Fruit fly (Drosophila melanogaster) whole organism, embryonic: Measurements from ENCODE around the gene CG1024.

Experiments used
- CG10565 ChIP-seq: fragments of 200-800 bp; sonication (Bioruptor generic); optimal IDR thresholded peaks from 3 replicates; lab custom pipeline; 2016; ENCODE audit warnings: missing biosample characterization, mild to moderate bottlenecking, missing genetic modification characterization
- CG11247 ChIP-seq: fragments of 200-800 bp; sonication (Bioruptor generic); IDR thresholded peaks from 2 replicates; pipeline ENCODE4 v1.3.6; 2022; ENCODE audit warnings: missing biosample characterization, missing genetic modification characterization
- CG11560 ChIP-seq: fragments of 200-800 bp; sonication (Bioruptor generic); IDR thresholded peaks from 3 replicates; pipeline ENCODE4 v1.3.6; 2022; ENCODE audit warnings: missing biosample characterization, missing genetic modification characterization
- CG12071 ChIP-seq: fragments of 200-800 bp; sonication (Bioruptor generic); optimal IDR thresholded peaks from 3 replicates; lab custom pipeline; 2018; ENCODE audit warnings: missing biosample characterization, mild to moderate bottlenecking, missing genetic modification characterization
- CG12155 ChIP-seq: fragments of 200-800 bp; sonication (Bioruptor generic); optimal IDR thresholded peaks from 3 replicates; lab custom pipeline; 2016; ENCODE audit warnings: missing biosample characterization, missing genetic modification characterization
- CG13123 ChIP-seq: fragments of 200-800 bp; sonication (Bioruptor generic); optimal IDR thresholded peaks from 2 replicates; lab custom pipeline; 2016; ENCODE audit warnings: missing biosample characterization, missing genetic modification characterization
- CG14050 ChIP-seq: fragments of 200-800 bp; sonication (Bioruptor generic); IDR thresholded peaks from 3 replicates; pipeline ENCODE4 v1.3.6; 2022; ENCODE audit warnings: missing biosample characterization, missing genetic modification characterization
- CG14441 ChIP-seq: fragments of 200-800 bp; sonication (Bioruptor generic); IDR thresholded peaks from 2 replicates; pipeline ENCODE4 v1.3.6; 2022; ENCODE audit warnings: missing biosample characterization, missing genetic modification characterization
- CG17612 ChIP-seq: fragments of 200-800 bp; sonication (Bioruptor generic); IDR thresholded peaks from 2 replicates; pipeline ENCODE4 v1.3.6; 2022; ENCODE audit warnings: missing biosample characterization, missing genetic modification characterization
- CG18011 ChIP-seq: fragments of 200-800 bp; sonication (Bioruptor generic); optimal IDR thresholded peaks from 2 replicates; lab custom pipeline; 2017; ENCODE audit warnings: missing biosample characterization, missing genetic modification characterization, mild to moderate bottlenecking, moderate library complexity, missing genotype
- CG2120 ChIP-seq: fragments of 200-800 bp; sonication (Bioruptor generic); optimal IDR thresholded peaks from 3 replicates; lab custom pipeline; 2016; ENCODE audit warnings: missing biosample characterization, missing genetic modification characterization
- CG2875 ChIP-seq: fragments of 200-800 bp; sonication (Bioruptor generic); optimal IDR thresholded peaks from 2 replicates; lab custom pipeline; 2017; ENCODE audit warnings: missing biosample characterization, mild to moderate bottlenecking, missing genetic modification characterization, missing genetic modification reagents
- CG30020 ChIP-seq: fragments of 200-800 bp; optimal IDR thresholded peaks from 2 replicates; lab custom pipeline; 2019; ENCODE audit warnings: missing biosample characterization, mild to moderate bottlenecking, missing genetic modification characterization, moderate library complexity
- CG4282 ChIP-seq: fragments of 200-800 bp; sonication (Bioruptor generic); optimal IDR thresholded peaks from 2 replicates; lab custom pipeline; 2016; ENCODE audit warnings: missing biosample characterization, missing genetic modification characterization
- CG4820 ChIP-seq: fragments of 200-800 bp; sonication (Bioruptor generic); optimal IDR thresholded peaks from 3 replicates; lab custom pipeline; 2016; ENCODE audit warnings: missing biosample characterization, missing genetic modification characterization
- CG6272 ChIP-seq: fragments of 200-800 bp; sonication (Bioruptor generic); IDR thresholded peaks from 2 replicates; pipeline ENCODE4 v1.3.6; 2022; ENCODE audit warnings: missing biosample characterization, missing genetic modification characterization
- CG6854 ChIP-seq: fragments of 200-800 bp; sonication (Bioruptor generic); optimal IDR thresholded peaks from 3 replicates; lab custom pipeline; 2017; ENCODE audit warnings: missing biosample characterization, mild to moderate bottlenecking, missing genetic modification characterization
- CG7786 ChIP-seq: fragments of 200-800 bp; sonication (Bioruptor generic); optimal IDR thresholded peaks from 2 replicates; lab custom pipeline; 2016; ENCODE audit warnings: missing biosample characterization, missing genetic modification characterization
- CG9876 ChIP-seq: fragments of 200-800 bp; sonication (Bioruptor generic); optimal IDR thresholded peaks from 2 replicates; lab custom pipeline; 2016; ENCODE audit warnings: missing biosample characterization, missing genetic modification characterization
- Dfd ChIP-seq, 2 experiments: fragments of >200 bp; optimal IDR thresholded peaks; 2 replicates each; lab custom pipeline; 2017; ENCODE audit warnings: missing biosample characterization in 2 of 2, missing genetic modification characterization in 2 of 2
- Fer1 ChIP-seq: fragments of 200-800 bp; sonication (Bioruptor generic); optimal IDR thresholded peaks from 2 replicates; lab custom pipeline; 2017; ENCODE audit warnings: missing biosample characterization, mild to moderate bottlenecking, missing genetic modification characterization
- Hsf ChIP-seq: fragments of 200-800 bp; sonication (Bioruptor generic); optimal IDR thresholded peaks from 3 replicates; lab custom pipeline; 2016; ENCODE audit warnings: missing biosample characterization, missing genetic modification characterization
- Max ChIP-seq: fragments of 200-800 bp; sonication (Bioruptor generic); optimal IDR thresholded peaks from 2 replicates; lab custom pipeline; 2016; ENCODE audit warnings: missing biosample characterization, mild to moderate bottlenecking, missing genetic modification characterization
- Med ChIP-seq: fragments of 200-800 bp; sonication (Bioruptor generic); peaks from one replicate; lab custom pipeline; 2016; ENCODE audit warnings: missing biosample characterization, missing genetic modification characterization, mild to moderate bottlenecking, inconsistent platforms, moderate library complexity
- Optix ChIP-seq: fragments of 200-800 bp; sonication (Bioruptor generic); IDR thresholded peaks from 3 replicates; pipeline ENCODE4 v1.3.6; 2022; ENCODE audit warnings: missing biosample characterization, missing genetic modification characterization
- Sry-δ ChIP-seq: fragments of 200-800 bp; sonication (Bioruptor generic); optimal IDR thresholded peaks from 2 replicates; lab custom pipeline; 2016; ENCODE audit warnings: missing biosample characterization, missing genetic modification characterization
- Xrp1 ChIP-seq: fragments of 200-800 bp; sonication (Bioruptor generic); IDR thresholded peaks from 2 replicates; pipeline ENCODE4 v1.3.6; 2022; ENCODE audit warnings: missing biosample characterization, missing genetic modification characterization
- al ChIP-seq: fragments of 200-800 bp; sonication (Bioruptor generic); IDR thresholded peaks from 2 replicates; pipeline ENCODE4 v1.3.6; 2022; ENCODE audit warnings: missing biosample characterization, missing genetic modification characterization
- ara ChIP-seq: fragments of 200-800 bp; sonication (Bioruptor generic); IDR thresholded peaks from 2 replicates; pipeline ENCODE4 v1.3.6; 2022; ENCODE audit warnings: missing biosample characterization, missing genetic modification characterization
- ase ChIP-seq: fragments of 200-800 bp; sonication (Bioruptor generic); IDR thresholded peaks from 3 replicates; pipeline ENCODE4 v1.3.6; 2022; ENCODE audit warnings: missing biosample characterization, missing genetic modification characterization
- bcd ChIP-seq: fragments of 200-800 bp; sonication (Bioruptor generic); optimal IDR thresholded peaks from 2 replicates; lab custom pipeline; 2017; ENCODE audit warnings: missing biosample characterization, mild to moderate bottlenecking, missing genetic modification characterization
- chn ChIP-seq: fragments of 200-800 bp; sonication (Bioruptor generic); optimal IDR thresholded peaks from 2 replicates; lab custom pipeline; 2016; ENCODE audit warnings: missing biosample characterization, missing genetic modification characterization
- disco-r ChIP-seq: fragments of 200-800 bp; sonication (Bioruptor generic); optimal IDR thresholded peaks from 2 replicates; lab custom pipeline; 2016; ENCODE audit warnings: missing biosample characterization, missing genetic modification characterization
- emc ChIP-seq: fragments of 200-800 bp; sonication (Bioruptor generic); optimal IDR thresholded peaks from 2 replicates; lab custom pipeline; 2016; ENCODE audit warnings: missing biosample characterization, missing genetic modification characterization
- en ChIP-seq: fragments of 200-800 bp; sonication (Bioruptor generic); optimal IDR thresholded peaks from 2 replicates; lab custom pipeline; 2016; ENCODE audit warnings: missing biosample characterization, missing genetic modification characterization
- ftz-f1 ChIP-seq: fragments of 200-800 bp; sonication (Bioruptor generic); optimal IDR thresholded peaks from 2 replicates; lab custom pipeline; 2016; ENCODE audit warnings: missing biosample characterization, missing genetic modification characterization
- gsb-n ChIP-seq: fragments of 200-800 bp; sonication (Bioruptor generic); optimal IDR thresholded peaks from 3 replicates; lab custom pipeline; 2018; ENCODE audit warnings: missing biosample characterization, mild to moderate bottlenecking, missing genetic modification characterization
- hbn ChIP-seq: fragments of 200-800 bp; sonication (Bioruptor generic); IDR thresholded peaks from 2 replicates; pipeline ENCODE4 v1.3.6; 2022; ENCODE audit warnings: missing biosample characterization, missing genetic modification characterization; ENCODE audit not compliant: partially characterized antibody
- hkb ChIP-seq, 2 experiments: fragments of 200-800 bp in 1 of 2; fragments of >200 bp in 1 of 2; sonication (Bioruptor generic) in 1 of 2; IDR thresholded peaks in 1 of 2; optimal IDR thresholded peaks in 1 of 2; 2 replicates each; pipeline versions ENCODE4 v1.3.6 to Lab custom; 2017 to 2022; ENCODE audit warnings: missing biosample characterization in 1 of 2, missing genetic modification characterization in 1 of 2
- inv ChIP-seq: fragments of 200-800 bp; sonication (Bioruptor generic); IDR thresholded peaks from 2 replicates; pipeline ENCODE4 v1.3.6; 2022; ENCODE audit warnings: missing biosample characterization, missing genetic modification characterization; ENCODE audit not compliant: partially characterized antibody
- odd ChIP-seq: fragments of 200-800 bp; sonication (Bioruptor generic); optimal IDR thresholded peaks from 2 replicates; lab custom pipeline; 2017; ENCODE audit warnings: missing biosample characterization, mild to moderate bottlenecking, missing genetic modification characterization
- pan ChIP-seq, 4 experiments: fragments of >200 bp in 3 of 4; fragments of 200-800 bp in 1 of 4; sonication (Bioruptor generic) in 1 of 4; optimal IDR thresholded peaks in 3 of 4; IDR thresholded peaks in 1 of 4; 2 replicates each; pipeline versions ENCODE4 v1.3.6 to Lab custom; 2017 to 2022; ENCODE audit warnings: missing biosample characterization in 2 of 4, missing genetic modification characterization in 2 of 4, mixed read lengths in 1 of 4
- peb ChIP-seq: fragments of 200-800 bp; sonication (Bioruptor generic); IDR thresholded peaks from 2 replicates; pipeline ENCODE4 v1.3.6; 2022; ENCODE audit warnings: missing biosample characterization, missing genetic modification characterization
- phol ChIP-seq: fragments of 200-800 bp; sonication (Bioruptor generic); optimal IDR thresholded peaks from 3 replicates; lab custom pipeline; 2018; ENCODE audit warnings: missing biosample characterization, mild to moderate bottlenecking, missing genetic modification characterization, moderate library complexity
- sisA ChIP-seq: fragments of 200-800 bp; sonication (Bioruptor generic); IDR thresholded peaks from 2 replicates; pipeline ENCODE4 v1.3.6; 2022; ENCODE audit warnings: missing biosample characterization, missing genetic modification characterization
- sob ChIP-seq: fragments of 200-800 bp; sonication (Bioruptor generic); IDR thresholded peaks from 2 replicates; pipeline ENCODE4 v1.3.6; 2022; ENCODE audit warnings: missing biosample characterization, missing genetic modification characterization
- ssp ChIP-seq: fragments of 200-800 bp; sonication (Bioruptor generic); IDR thresholded peaks from 2 replicates; pipeline ENCODE4 v1.3.6; 2022; ENCODE audit warnings: missing biosample characterization, missing genetic modification characterization
- tin ChIP-seq: fragments of 200-800 bp; sonication (Bioruptor generic); optimal IDR thresholded peaks from 3 replicates; lab custom pipeline; 2016; ENCODE audit warnings: missing biosample characterization, missing genetic modification characterization
- usp ChIP-seq: fragments of >200 bp; optimal IDR thresholded peaks from 2 replicates; lab custom pipeline; 2017; ENCODE audit warnings: missing biosample characterization, missing genetic modification characterization
- vfl ChIP-seq: fragments of 200-800 bp; sonication (Bioruptor generic); optimal IDR thresholded peaks from 2 replicates; lab custom pipeline; 2016; ENCODE audit warnings: missing biosample characterization, missing genetic modification characterization

CG1024 gene

DNA sequence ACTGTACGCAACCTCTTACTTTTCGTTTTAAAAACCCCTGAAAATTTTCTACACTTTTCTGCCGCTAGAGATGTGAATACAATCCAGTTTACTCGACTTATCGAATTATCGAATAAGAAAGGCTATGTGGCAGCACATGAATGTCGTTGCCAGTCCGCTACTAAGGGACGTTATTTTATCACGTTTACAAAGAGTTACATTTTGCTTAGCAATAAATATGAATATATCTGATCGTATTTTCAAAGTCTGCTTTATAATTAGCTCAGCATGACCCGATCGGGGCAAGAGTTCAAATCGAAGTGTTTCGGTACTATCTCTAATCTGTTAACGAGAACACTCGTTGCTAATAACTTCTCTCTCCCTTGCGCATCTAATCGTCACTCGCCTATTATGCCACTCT, 12.0 kb downstream of the CG1024 start, which contains the start of gene CG42724 (continued):
- TF ChIP-seq Med (GFP tag; lab: Kevin White, UChicago) (peak; percentile 96), CG7786 (GFP tag; lab: Kevin White, UChicago) (peak; percentile 71), gsb-n (peak; percentile 6), disco-r (GFP tag; lab: Kevin White, UChicago) (peak; percentile 56), ase (GFP tag; lab: Robert Waterston, UW) (0 out of 3 replicates have a peak, but pooled peaks have one; percentile 38), CG4282 (GFP tag; lab: Kevin White, UChicago) (peak; percentile 49), CG10565 (GFP tag; lab: Kevin White, UChicago) (no peak), CG14441 (GFP tag; lab: Robert Waterston, UW) (peak; percentile 50), ara (GFP tag; lab: Robert Waterston, UW) (0 out of 2 replicates have a peak, but pooled peaks have one; percentile 27), CG2875 (no peak), CG12155 (peak; percentile 100), CG11560 (peak; percentile 99), hbn (GFP tag; lab: Robert Waterston, UW) (no peak), CG14050 (GFP tag; lab: Robert Waterston, UW) (peak; percentile 55; the same call in 1 of the 3 replicates), Max (GFP tag; lab: Kevin White, UChicago) (peak; percentile 11), pan (optimal IDR thresholded peaks at IDR 0.05; lab: Kevin White, UChicago) (no peak), pan (GFP tag; optimal IDR thresholded peaks at IDR 0.05 in 1 of 2, IDR thresholded peaks at IDR 0.05 in 1 of 2) (peak in 1 of 2 experiments; percentile 55), hkb (optimal IDR thresholded peaks at IDR 0.05; lab: Kevin White, UChicago) (peak; percentile 42), hkb (GFP tag; IDR thresholded peaks at IDR 0.05; lab: Robert Waterston, UW) (no peak), sob (GFP tag; lab: Robert Waterston, UW) (peak; percentile 45), Optix (GFP tag; lab: Robert Waterston, UW) (peak; percentile 69), CG9876 (peak; percentile 75), CG4820 (GFP tag; lab: Kevin White, UChicago) (peak; percentile 41), CG12071 (GFP tag; lab: Kevin White, UChicago) (no peak), CG11247 (peak; percentile 60; the same call in 1 of the 2 replicates), CG13123 (peak; percentile 45), phol (tag; lab: Kevin White, UChicago) (peak; percentile 54), chn (GFP tag; lab: Kevin White, UChicago) (peak; percentile 80), CG6854 (no peak), CG6272 (peak; percentile 57; the same call in 1 of the 2 replicates), tin (GFP tag; lab: Kevin White, UChicago) (peak; percentile 42), odd (GFP tag; lab: Kevin White, UChicago) (no peak), emc (GFP tag; lab: Kevin White, UChicago) (peak; percentile 25), vfl (GFP tag; lab: Kevin White, UChicago) (peak; percentile 37), en (GFP tag; lab: Kevin White, UChicago) (peak; percentile 44), sisA (GFP tag; lab: Robert Waterston, UW) (peak; percentile 67), Dfd (GFP tag; optimal IDR thresholded peaks at IDR 0.05; lab: Kevin White, UChicago) (no peak), al (GFP tag; lab: Robert Waterston, UW) (peak; percentile 32; the same call in 1 of the 2 replicates), CG18011 (GFP tag; lab: Kevin White, UChicago) (peak; percentile 42), inv (GFP tag; lab: Robert Waterston, UW) (0 out of 2 replicates have a peak, but pooled peaks have one; percentile 28), Xrp1 (GFP tag; lab: Robert Waterston, UW) (peak; percentile 64), ssp (GFP tag; lab: Robert Waterston, UW) (peak; percentile 33), Fer1 (GFP tag; lab: Kevin White, UChicago) (no peak), peb (GFP tag; lab: Robert Waterston, UW) (0 out of 2 replicates have a peak, but pooled peaks have one; percentile 8), ftz-f1 (GFP tag; lab: Kevin White, UChicago) (no peak), CG30020 (tag; lab: Kevin White, UChicago) (peak; percentile 44), CG17612 (GFP tag; lab: Robert Waterston, UW) (no peak), Hsf (GFP tag; lab: Kevin White, UChicago) (peak; percentile 63), usp (GFP tag; lab: Kevin White, UChicago) (no peak), CG2120 (GFP tag; lab: Kevin White, UChicago) (peak; percentile 84), Sry-δ (peak; percentile 96), bcd (GFP tag; lab: Kevin White, UChicago) (peak; percentile 9)
